Worm (Caenorhabditis elegans): ENCODE results near the gene srv-7.

DNA sequence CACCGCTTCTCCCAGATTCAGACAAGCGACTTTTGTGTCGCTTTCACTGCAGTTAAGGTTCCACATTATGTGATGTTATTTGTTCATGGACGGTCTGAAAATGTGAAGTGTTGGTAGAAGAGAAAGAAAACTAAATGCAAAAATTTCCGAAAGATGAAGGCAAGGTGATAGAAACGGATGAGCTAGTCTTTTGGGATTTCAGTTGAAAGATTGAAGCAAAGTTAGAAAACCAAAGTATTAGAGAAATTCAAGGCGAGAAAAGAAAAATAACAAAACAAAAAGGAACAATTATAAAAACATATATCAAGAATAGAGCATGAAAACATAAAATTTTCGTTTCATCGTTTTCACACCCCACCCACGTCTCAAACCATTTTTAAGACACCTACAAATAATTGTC lies 36.6 kb downstream of the srv-7 start, which contains the start of gene octr-1:
- TF ChIP-seq F49E8.2 (tag; optimal IDR thresholded peaks at IDR 0.05; ENCODE audit: borderline replicate concordance) (no peak), lin-1 (GFP tag; IDR thresholded peaks at IDR 0.05) (no peak), ceh-82 (tag; optimal IDR thresholded peaks at IDR 0.05) (no peak)
